Worm (Caenorhabditis elegans) whole organism, L4/young adult: ENCODE data around the gene C09G9.5.

Source experiments
- dao-5 ChIP-seq: sonication (generic microtip); optimal IDR thresholded peaks from 2 replicates; lab custom pipeline; 2016; ENCODE audit warnings: missing genotype, missing genetic modification characterization, moderate library complexity, missing compliant biosample characterization
- him-1 ChIP-seq: sonication (generic microtip); optimal IDR thresholded peaks from 2 replicates; lab custom pipeline; 2016; ENCODE audit warnings: missing genotype, missing genetic modification reagents, missing genetic modification characterization, missing compliant biosample characterization

- TF ChIP-seq dao-5 (tag; lab: Kevin White, UChicago) (no peak), him-1 (tag; lab: Kevin White, UChicago) (no peak)
Observed at ce11 chrIV:8855963-8856362, 30.4 kb upstream of the C09G9.5 start, which contains the start of gene T11B7.5.
